Fruit fly (Drosophila melanogaster): Measurements from ENCODE around the gene CG9727.

Gene CG9727

DNA sequence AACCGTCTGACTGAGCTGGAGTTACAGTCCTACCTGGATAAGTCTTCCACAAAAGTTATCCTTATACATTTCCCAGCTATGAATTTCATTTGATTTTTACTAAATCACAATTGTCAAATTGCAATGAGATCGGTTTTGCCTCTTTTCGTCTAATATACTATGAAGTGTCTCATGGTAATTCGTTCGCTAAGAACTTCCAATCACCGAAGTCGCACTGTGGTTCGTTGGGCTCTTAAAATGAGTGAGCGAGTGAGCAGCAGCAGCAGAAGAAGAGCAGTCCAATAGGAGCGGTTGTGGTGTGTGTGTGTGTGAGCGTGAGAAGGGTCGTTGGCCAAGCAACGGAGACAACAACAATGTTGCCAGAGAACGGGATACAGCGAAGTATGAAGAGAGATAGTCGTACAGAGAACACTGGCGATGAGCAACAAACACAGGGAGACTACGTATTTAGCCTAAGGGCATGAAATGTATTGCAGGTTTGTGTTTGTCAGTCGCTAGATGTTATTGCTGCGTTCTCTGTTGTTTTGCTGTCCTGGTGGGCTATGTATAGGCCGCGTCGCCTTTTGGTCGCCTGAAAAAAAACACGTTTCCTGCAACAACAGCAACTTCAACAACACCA, 32.4 kb downstream of the CG9727 start (continued):
- peak; percentile 41 for TF ChIP-seq ftz-f1 (GFP tag; optimal IDR thresholded peaks at IDR 0.05)
- TF ChIP-seq Atf6 (GFP tag; IDR thresholded peaks at IDR 0.05), result peak; percentile 91
- TF ChIP-seq fd64A (GFP tag; optimal IDR thresholded peaks at IDR 0.05), result peak; percentile 79
- TF ChIP-seq chn (GFP tag; optimal IDR thresholded peaks at IDR 0.05), result peak; percentile 94
- TF ChIP-seq E2f2 (GFP tag; IDR thresholded peaks at IDR 0.05), result peak; percentile 74
- peak; percentile 81 for TF ChIP-seq eyg (GFP tag; optimal IDR thresholded peaks at IDR 0.05)
- TF ChIP-seq sd (tag; optimal IDR thresholded peaks at IDR 0.05), result peak; percentile 67
- TF ChIP-seq wek (GFP tag; optimal IDR thresholded peaks at IDR 0.05), result peak; percentile 81
- peak; percentile 92 for TF ChIP-seq CG12155 (GFP tag; optimal IDR thresholded peaks at IDR 0.05)
- peak; percentile 90 for TF ChIP-seq Nf-YB (GFP tag; optimal IDR thresholded peaks at IDR 0.05)
- peak; percentile 45 for TF ChIP-seq sima (GFP tag; optimal IDR thresholded peaks at IDR 0.05)
- peak; percentile 34; the same call in 1 of the 2 replicates for TF ChIP-seq GATAe (GFP tag; conservative IDR thresholded peaks at IDR 0.05)
- peak; percentile 77 for TF ChIP-seq ssp (GFP tag; IDR thresholded peaks at IDR 0.05)
- peak; percentile 70 for TF ChIP-seq Hey (tag; optimal IDR thresholded peaks at IDR 0.05)
- peak; percentile 90 for TF ChIP-seq sob (GFP tag; IDR thresholded peaks at IDR 0.05)
- no peak for TF ChIP-seq unc-4 (GFP tag; IDR thresholded peaks at IDR 0.05; ENCODE audit: partially characterized antibody)
- peak; percentile 89 for TF ChIP-seq CG9932 (GFP tag; IDR thresholded peaks at IDR 0.05)
- TF ChIP-seq HLH4C (GFP tag; IDR thresholded peaks at IDR 0.05; ENCODE audit: partially characterized antibody), result no peak
- peak; percentile 89 for TF ChIP-seq CG11504 (tag; optimal IDR thresholded peaks at IDR 0.05)
- peak; percentile 91 for TF ChIP-seq gce (GFP tag; IDR thresholded peaks at IDR 0.05)
- TF ChIP-seq Six4 (GFP tag; optimal IDR thresholded peaks at IDR 0.05), result peak; percentile 88
- TF ChIP-seq CG30431 (GFP tag; optimal IDR thresholded peaks at IDR 0.05), result peak; percentile 92
- TF ChIP-seq Rx (GFP tag; IDR thresholded peaks at IDR 0.05), result peak; percentile 85
- peak; percentile 76 for TF ChIP-seq ase (GFP tag; IDR thresholded peaks at IDR 0.05)
- peak; percentile 3 for TF ChIP-seq CG10431 (GFP tag; optimal IDR thresholded peaks at IDR 0.05)
- TF ChIP-seq NC2α (GFP tag; optimal IDR thresholded peaks at IDR 0.05), result peak; percentile 81
- TF ChIP-seq insv (GFP tag; optimal IDR thresholded peaks at IDR 0.05), result peak; percentile 36 to 86
- TF ChIP-seq Dp (GFP tag; optimal IDR thresholded peaks at IDR 0.05), result no peak
- peak; percentile 81 for TF ChIP-seq CG6272 (GFP tag; IDR thresholded peaks at IDR 0.05)
- peak in 1 of 3 experiments; percentile 87 for TF ChIP-seq Stat92E (GFP tag; optimal IDR thresholded peaks at IDR 0.05)
- TF ChIP-seq Hsf (GFP tag; optimal IDR thresholded peaks at IDR 0.05), result peak; percentile 93
- TF ChIP-seq CG18011 (GFP tag; optimal IDR thresholded peaks at IDR 0.05), result peak; percentile 80
- TF ChIP-seq CG13424 (tag; optimal IDR thresholded peaks at IDR 0.05), result peak; percentile 92
- peak; percentile 89 for TF ChIP-seq schlank (tag; optimal IDR thresholded peaks at IDR 0.05)
- peak; percentile 75 for TF ChIP-seq sug (tag; optimal IDR thresholded peaks at IDR 0.05)
- peak; percentile 78 for TF ChIP-seq MTF-1 (GFP tag; optimal IDR thresholded peaks at IDR 0.05; ENCODE audit: borderline replicate concordance)
- peak; percentile 52 for TF ChIP-seq Sry-δ (GFP tag; optimal IDR thresholded peaks at IDR 0.05)
- TF ChIP-seq CG7987 (GFP tag; optimal IDR thresholded peaks at IDR 0.05), result peak; percentile 66
- TF ChIP-seq CG6254 (GFP tag; optimal IDR thresholded peaks at IDR 0.05), result peak; percentile 84
- TF ChIP-seq hth (optimal IDR thresholded peaks at IDR 0.05), result no peak
- peak; percentile 82 for TF ChIP-seq CG9876 (GFP tag; optimal IDR thresholded peaks at IDR 0.05)
- peak; percentile 77 for TF ChIP-seq pros (GFP tag; optimal IDR thresholded peaks at IDR 0.05)
- TF ChIP-seq YL-1 (GFP tag; optimal IDR thresholded peaks at IDR 0.05), result peak; percentile 50
- peak; percentile 61 to 76 for TF ChIP-seq Trl (optimal IDR thresholded peaks at IDR 0.05)
- peak; percentile 95 for TF ChIP-seq Trl (GFP tag; optimal IDR thresholded peaks at IDR 0.05)
- TF ChIP-seq CG16813 (GFP tag; IDR thresholded peaks at IDR 0.05; ENCODE audit: partially characterized antibody), result no peak
- TF ChIP-seq gsb-n (tag; optimal IDR thresholded peaks at IDR 0.05), result peak; percentile 88
- peak; percentile 93 for TF ChIP-seq zfh1 (GFP tag; IDR thresholded peaks at IDR 0.05)
- peak; percentile 76 for TF ChIP-seq cg (GFP tag; optimal IDR thresholded peaks at IDR 0.05)
- TF ChIP-seq vvl (GFP tag; IDR thresholded peaks at IDR 0.05), result peak; percentile 95

All from whole organism, embryonic.